Fruit fly (Drosophila melanogaster) whole organism, embryonic: ENCODE data around the gene CG15930.

Source experiments
- Adf1 ChIP-seq: fragments of 200-800 bp; sonication (Bioruptor generic); IDR thresholded peaks from 2 replicates; pipeline ENCODE4 v1.3.6; 2022; ENCODE audit warnings: missing biosample characterization, missing genetic modification characterization
- Atf3 ChIP-seq: fragments of 200-800 bp; sonication (Bioruptor generic); optimal IDR thresholded peaks from 3 replicates; lab custom pipeline; 2016; ENCODE audit warnings: missing biosample characterization, missing genetic modification characterization
- B-H2 ChIP-seq: fragments of 200-800 bp; sonication (Bioruptor generic); optimal IDR thresholded peaks from 2 replicates; lab custom pipeline; 2018; ENCODE audit warnings: missing biosample characterization, mild to moderate bottlenecking, missing genetic modification characterization
- CG10366 ChIP-seq: fragments of 200-800 bp; sonication (Bioruptor generic); IDR thresholded peaks from 2 replicates; pipeline ENCODE4 v1.3.6; 2022; ENCODE audit warnings: missing biosample characterization, missing genetic modification characterization
- CG10654 ChIP-seq: fragments of 200-800 bp; sonication (Bioruptor generic); optimal IDR thresholded peaks from 2 replicates; lab custom pipeline; 2016; ENCODE audit warnings: missing biosample characterization, missing genetic modification characterization
- CG14860 ChIP-seq: fragments of 200-800 bp; sonication (Bioruptor generic); IDR thresholded peaks from 3 replicates; pipeline ENCODE4 v1.3.6; 2022; ENCODE audit warnings: missing biosample characterization, missing genetic modification characterization; ENCODE audit not compliant: partially characterized antibody
- CG15269 ChIP-seq: fragments of 200-800 bp; sonication (Bioruptor generic); optimal IDR thresholded peaks from 2 replicates; lab custom pipeline; 2018; ENCODE audit warnings: missing biosample characterization, mild to moderate bottlenecking, missing genetic modification characterization, moderate library complexity
- CG1529 ChIP-seq: fragments of 200-800 bp; sonication (Bioruptor generic); optimal IDR thresholded peaks from 3 replicates; lab custom pipeline; 2018; ENCODE audit warnings: missing biosample characterization, missing genetic modification characterization
- CG15514 ChIP-seq: fragments of 200-800 bp; sonication (Bioruptor generic); optimal IDR thresholded peaks from 3 replicates; lab custom pipeline; 2017; ENCODE audit warnings: missing biosample characterization, missing genetic modification characterization, mild to moderate bottlenecking, moderate library complexity, missing genetic modification reagents
- CG15696 ChIP-seq: fragments of 200-800 bp; sonication (Bioruptor generic); optimal IDR thresholded peaks from 2 replicates; lab custom pipeline; 2019; ENCODE audit warnings: missing biosample characterization, mild to moderate bottlenecking, missing genetic modification characterization, moderate library complexity
- CG1602 ChIP-seq: fragments of 200-800 bp; sonication (Bioruptor generic); optimal IDR thresholded peaks from 3 replicates; lab custom pipeline; 2016; ENCODE audit warnings: missing biosample characterization, missing genetic modification characterization
- CG16863 ChIP-seq: fragments of 200-800 bp; sonication (Bioruptor generic); optimal IDR thresholded peaks from 3 replicates; lab custom pipeline; 2016; ENCODE audit warnings: missing biosample characterization, missing genetic modification characterization
- CG17359 ChIP-seq: fragments of 200-800 bp; sonication (Bioruptor generic); optimal IDR thresholded peaks from 3 replicates; lab custom pipeline; 2018; ENCODE audit warnings: missing biosample characterization, mild to moderate bottlenecking, missing genetic modification characterization, moderate library complexity
- CG17802 ChIP-seq: fragments of 200-800 bp; sonication (Bioruptor generic); optimal IDR thresholded peaks from 2 replicates; lab custom pipeline; 2018; ENCODE audit warnings: missing biosample characterization, mild to moderate bottlenecking, missing genetic modification characterization, moderate library complexity
- CG2120 ChIP-seq: fragments of 200-800 bp; sonication (Bioruptor generic); optimal IDR thresholded peaks from 3 replicates; lab custom pipeline; 2016; ENCODE audit warnings: missing biosample characterization, missing genetic modification characterization
- CG2199 ChIP-seq: fragments of 200-800 bp; sonication (Bioruptor generic); IDR thresholded peaks from 3 replicates; pipeline ENCODE4 v1.3.6; 2022; ENCODE audit warnings: missing biosample characterization, missing genetic modification characterization
- CG2202 ChIP-seq: fragments of 200-800 bp; sonication (Bioruptor generic); optimal IDR thresholded peaks from 2 replicates; lab custom pipeline; 2018; ENCODE audit warnings: missing biosample characterization, mild to moderate bottlenecking, missing genetic modification characterization
- CG31365 ChIP-seq: fragments of 200-800 bp; sonication (Bioruptor generic); optimal IDR thresholded peaks from 2 replicates; lab custom pipeline; 2018; ENCODE audit warnings: missing biosample characterization, mild to moderate bottlenecking, missing genetic modification characterization
- CG3995 ChIP-seq: fragments of 200-800 bp; sonication (Bioruptor generic); optimal IDR thresholded peaks from 3 replicates; lab custom pipeline; 2016; ENCODE audit warnings: missing biosample characterization, missing genetic modification characterization
- CG6689 ChIP-seq: fragments of 200-800 bp; sonication (Bioruptor generic); IDR thresholded peaks from 2 replicates; pipeline ENCODE4 v1.3.6; 2022; ENCODE audit warnings: missing biosample characterization, missing genetic modification characterization
- CG6791 ChIP-seq: fragments of 200-800 bp; sonication (Bioruptor generic); IDR thresholded peaks from 3 replicates; pipeline ENCODE4 v1.3.6; 2022; ENCODE audit warnings: missing biosample characterization, missing genetic modification characterization; ENCODE audit not compliant: partially characterized antibody
- CG7987 ChIP-seq: fragments of 200-800 bp; sonication (Bioruptor generic); optimal IDR thresholded peaks from 2 replicates; lab custom pipeline; 2018; ENCODE audit warnings: missing biosample characterization, mild to moderate bottlenecking, missing genetic modification characterization, moderate library complexity
- CG8388 ChIP-seq: fragments of 200-800 bp; sonication (Bioruptor generic); optimal IDR thresholded peaks from 2 replicates; lab custom pipeline; 2019; ENCODE audit warnings: missing biosample characterization, mild to moderate bottlenecking, missing genetic modification characterization, moderate library complexity
- CkIIα-i1 ChIP-seq: fragments of 200-800 bp; sonication (Bioruptor generic); IDR thresholded peaks from 2 replicates; pipeline ENCODE4 v1.3.6; 2022; ENCODE audit warnings: missing biosample characterization, missing genetic modification characterization
- Eip74EF ChIP-seq, 2 experiments: fragments of 200-800 bp in 1 of 2; fragments of >200 bp in 1 of 2; sonication (Bioruptor generic) in 1 of 2; optimal IDR thresholded peaks; 2 replicates each; lab custom pipeline; 2017 to 2019; ENCODE audit warnings: missing biosample characterization in 2 of 2, missing genetic modification characterization in 2 of 2, mild to moderate bottlenecking in 1 of 2, moderate library complexity in 1 of 2
- Ets65A ChIP-seq: fragments of 200-800 bp; sonication (Bioruptor generic); peaks from one replicate; lab custom pipeline; 2016; ENCODE audit warnings: missing biosample characterization, missing genetic modification characterization
- Fer2 ChIP-seq: fragments of 200-800 bp; sonication (Bioruptor generic); optimal IDR thresholded peaks from 2 replicates; lab custom pipeline; 2018; ENCODE audit warnings: missing biosample characterization, mild to moderate bottlenecking, missing genetic modification characterization, moderate library complexity
- Hr51 ChIP-seq, 2 experiments: fragments of 200-800 bp; sonication (Bioruptor generic); optimal IDR thresholded peaks; 2 replicates in 1 of 2; 3 replicates in 1 of 2; lab custom pipeline; 2016 to 2018; ENCODE audit warnings: missing biosample characterization in 2 of 2, missing genetic modification characterization in 2 of 2, mild to moderate bottlenecking in 1 of 2, moderate library complexity in 1 of 2
- Hr78 ChIP-seq, 2 experiments: fragments of 200-800 bp in 1 of 2; fragments of >200 bp in 1 of 2; sonication (Bioruptor generic) in 1 of 2; optimal IDR thresholded peaks; 2 replicates each; lab custom pipeline; 2017 to 2019; ENCODE audit warnings: missing biosample characterization in 2 of 2, missing genetic modification characterization in 2 of 2, mild to moderate bottlenecking in 1 of 2, moderate library complexity in 1 of 2
- Lim3 ChIP-seq: fragments of 200-800 bp; sonication (Bioruptor generic); IDR thresholded peaks from 2 replicates; pipeline ENCODE4 v1.3.6; 2022; ENCODE audit warnings: missing biosample characterization, missing genetic modification characterization
- MTF-1 ChIP-seq: fragments of 200-800 bp; sonication (Bioruptor generic); optimal IDR thresholded peaks from 2 replicates; lab custom pipeline; 2018; ENCODE audit warnings: missing biosample characterization, mild to moderate bottlenecking, missing genetic modification characterization, borderline replicate concordance
- Ptx1 ChIP-seq: fragments of 200-800 bp; sonication (Bioruptor generic); IDR thresholded peaks from 2 replicates; pipeline ENCODE4 v1.3.6; 2022; ENCODE audit warnings: missing biosample characterization, missing genetic modification characterization
- Sox102F ChIP-seq: fragments of 200-800 bp; sonication (Bioruptor generic); optimal IDR thresholded peaks from 2 replicates; lab custom pipeline; 2018; ENCODE audit warnings: missing biosample characterization, mild to moderate bottlenecking, missing genetic modification characterization, moderate library complexity
- Sry-β ChIP-seq: fragments of 200-800 bp; sonication (Bioruptor generic); optimal IDR thresholded peaks from 2 replicates; lab custom pipeline; 2018; ENCODE audit warnings: missing biosample characterization, mild to moderate bottlenecking, missing genetic modification characterization, moderate library complexity
- Taf1 ChIP-seq: fragments of 200-800 bp; sonication (Bioruptor generic); IDR thresholded peaks from 2 replicates; pipeline ENCODE4 v1.3.6; 2022; ENCODE audit warnings: missing biosample characterization, missing genetic modification characterization
- YL-1 ChIP-seq: fragments of 200-800 bp; sonication (Bioruptor generic); optimal IDR thresholded peaks from 3 replicates; lab custom pipeline; 2017; ENCODE audit warnings: missing biosample characterization, mild to moderate bottlenecking, missing genetic modification characterization
- ac ChIP-seq: fragments of 200-800 bp; sonication (Bioruptor generic); optimal IDR thresholded peaks from 3 replicates; lab custom pipeline; 2017; ENCODE audit warnings: missing biosample characterization, mild to moderate bottlenecking, missing genetic modification characterization
- bab2 ChIP-seq: fragments of 200-800 bp; sonication (Bioruptor generic); optimal IDR thresholded peaks from 2 replicates; lab custom pipeline; 2016; ENCODE audit warnings: missing biosample characterization, missing genetic modification characterization
- disco-r ChIP-seq: fragments of 200-800 bp; sonication (Bioruptor generic); optimal IDR thresholded peaks from 2 replicates; lab custom pipeline; 2016; ENCODE audit warnings: missing biosample characterization, missing genetic modification characterization
- ftz-f1 ChIP-seq: fragments of 200-800 bp; sonication (Bioruptor generic); optimal IDR thresholded peaks from 2 replicates; lab custom pipeline; 2016; ENCODE audit warnings: missing biosample characterization, missing genetic modification characterization
- lilli ChIP-seq: fragments of 200-800 bp; sonication (Bioruptor generic); optimal IDR thresholded peaks from 3 replicates; lab custom pipeline; 2016; ENCODE audit warnings: missing biosample characterization, missing genetic modification characterization
- luna ChIP-seq: fragments of 200-800 bp; sonication (Bioruptor generic); optimal IDR thresholded peaks from 2 replicates; lab custom pipeline; 2016; ENCODE audit warnings: missing biosample characterization, missing genetic modification characterization
- nerfin-2 ChIP-seq: fragments of 200-800 bp; sonication (Bioruptor generic); IDR thresholded peaks from 2 replicates; pipeline ENCODE4 v1.3.6; 2022; ENCODE audit warnings: missing biosample characterization, missing genetic modification characterization; ENCODE audit not compliant: partially characterized antibody
- pan ChIP-seq, 4 experiments: fragments of >200 bp in 3 of 4; fragments of 200-800 bp in 1 of 4; sonication (Bioruptor generic) in 1 of 4; optimal IDR thresholded peaks in 3 of 4; IDR thresholded peaks in 1 of 4; 2 replicates each; pipeline versions ENCODE4 v1.3.6 to Lab custom; 2017 to 2022; ENCODE audit warnings: missing biosample characterization in 2 of 4, missing genetic modification characterization in 2 of 4, mixed read lengths in 1 of 4
- prd ChIP-seq, 3 experiments: fragments of >200 bp in 2 of 3; fragments of 200-800 bp in 1 of 3; sonication (Bioruptor generic) in 1 of 3; optimal IDR thresholded peaks in 2 of 3; IDR thresholded peaks in 1 of 3; 2 replicates in 2 of 3; 3 replicates in 1 of 3; pipeline versions ENCODE4 v1.3.6 to Lab custom; 2017 to 2022; ENCODE audit warnings: missing biosample characterization in 1 of 3, missing genetic modification characterization in 1 of 3
- repo ChIP-seq: fragments of 200-800 bp; sonication (Bioruptor generic); optimal IDR thresholded peaks from 2 replicates; lab custom pipeline; 2016; ENCODE audit warnings: missing biosample characterization, missing genetic modification characterization
- slou ChIP-seq: fragments of 200-800 bp; sonication (Bioruptor generic); optimal IDR thresholded peaks from 3 replicates; lab custom pipeline; 2016; ENCODE audit warnings: missing biosample characterization, missing genetic modification characterization
- sr ChIP-seq: fragments of 200-800 bp; sonication (Bioruptor generic); IDR thresholded peaks from 3 replicates; pipeline ENCODE4 v1.3.6; 2022; ENCODE audit warnings: missing biosample characterization, missing genetic modification characterization
- tin ChIP-seq: fragments of 200-800 bp; sonication (Bioruptor generic); optimal IDR thresholded peaks from 3 replicates; lab custom pipeline; 2016; ENCODE audit warnings: missing biosample characterization, missing genetic modification characterization
- yki ChIP-seq: fragments of >200 bp; optimal IDR thresholded peaks from 3 replicates; lab custom pipeline; 2018

CG15930 gene

DNA sequence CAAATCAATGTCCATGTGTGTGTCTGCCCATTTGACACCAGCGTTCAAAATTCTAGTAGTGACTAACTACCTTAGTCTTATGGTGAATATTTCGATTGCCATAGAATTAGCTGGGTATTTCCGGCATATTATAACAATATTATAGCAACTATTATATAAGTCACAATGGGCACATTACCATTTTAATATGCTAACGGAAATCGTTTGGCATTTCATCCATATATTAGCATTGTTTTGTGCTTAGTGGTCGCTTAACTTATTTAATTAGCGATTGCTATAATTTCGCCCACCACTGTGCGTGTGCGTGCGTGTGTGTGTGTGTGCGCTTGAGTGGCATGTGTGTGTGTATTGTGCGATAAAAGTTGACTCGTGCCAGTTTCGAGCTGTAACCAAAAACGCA is 19.6 kb upstream of the CG15930 start (continued):
- no peak for TF ChIP-seq CG2202
- TF ChIP-seq nerfin-2 (GFP tag; lab: Robert Waterston, UW): no peak
- TF ChIP-seq Ptx1 (GFP tag; lab: Robert Waterston, UW): peak; percentile 22; the same call in 1 of the 2 replicates
- no peak for TF ChIP-seq tin (GFP tag; lab: Kevin White, UChicago)
- TF ChIP-seq bab2 (GFP tag; lab: Kevin White, UChicago): no peak
- TF ChIP-seq CG16863: no peak
- TF ChIP-seq ac: no peak
- no peak for TF ChIP-seq luna
- TF ChIP-seq MTF-1: no peak
- no peak for TF ChIP-seq CkIIα-i1 (GFP tag; lab: Robert Waterston, UW)
- no peak for TF ChIP-seq YL-1
- TF ChIP-seq CG1529 (GFP tag; lab: Kevin White, UChicago): no peak
- no peak for TF ChIP-seq Lim3 (GFP tag; lab: Robert Waterston, UW)
- TF ChIP-seq Hr78 (GFP tag; optimal IDR thresholded peaks at IDR 0.05; lab: Kevin White, UChicago): no peak
- TF ChIP-seq CG17802 (tag; lab: Kevin White, UChicago): no peak
- TF ChIP-seq CG15269 (tag; lab: Kevin White, UChicago): peak; percentile 58
- no peak for TF ChIP-seq Eip74EF (GFP tag; optimal IDR thresholded peaks at IDR 0.05; lab: Kevin White, UChicago)
- peak; percentile 63 for TF ChIP-seq Sox102F (GFP tag; lab: Kevin White, UChicago)
- no peak for TF ChIP-seq CG10654 (GFP tag; lab: Kevin White, UChicago)
- no peak for TF ChIP-seq CG2199 (GFP tag; lab: Robert Waterston, UW)
- peak; percentile 27 for TF ChIP-seq B-H2 (GFP tag; lab: Kevin White, UChicago)
- peak; percentile 63 for TF ChIP-seq CG17359 (tag; lab: Kevin White, UChicago)
- TF ChIP-seq Sry-β (GFP tag; lab: Kevin White, UChicago): no peak
- TF ChIP-seq slou: no peak
- no peak for TF ChIP-seq CG3995
- no peak for TF ChIP-seq Adf1 (GFP tag; lab: Robert Waterston, UW)
- TF ChIP-seq CG8388 (GFP tag; lab: Kevin White, UChicago): peak; percentile 1
- TF ChIP-seq Fer2 (tag; lab: Kevin White, UChicago): no peak
- no peak for TF ChIP-seq pan (optimal IDR thresholded peaks at IDR 0.05; lab: Kevin White, UChicago)
- no peak for TF ChIP-seq pan (GFP tag; optimal IDR thresholded peaks at IDR 0.05 in 1 of 2, IDR thresholded peaks at IDR 0.05 in 1 of 2)
- no peak for TF ChIP-seq ftz-f1
- TF ChIP-seq prd (optimal IDR thresholded peaks at IDR 0.05; lab: Kevin White, UChicago): no peak
- TF ChIP-seq prd (GFP tag; IDR thresholded peaks at IDR 0.05; lab: Robert Waterston, UW): peak; percentile 33; the same call in 1 of the 3 replicates
- peak; percentile 27 for TF ChIP-seq CG15514 (GFP tag; lab: Kevin White, UChicago)
- TF ChIP-seq CG7987 (GFP tag; lab: Kevin White, UChicago): no peak
- no peak for TF ChIP-seq Ets65A (GFP tag; lab: Kevin White, UChicago)
- no peak for TF ChIP-seq CG6791
- TF ChIP-seq CG1602: no peak
- no peak for TF ChIP-seq yki
- TF ChIP-seq Atf3 (GFP tag; lab: Kevin White, UChicago): no peak
- TF ChIP-seq sr (GFP tag; lab: Robert Waterston, UW): no peak
- no peak for TF ChIP-seq disco-r (GFP tag; lab: Kevin White, UChicago)
- no peak for TF ChIP-seq repo
- TF ChIP-seq CG31365 (tag; lab: Kevin White, UChicago): peak; percentile 28
- TF ChIP-seq lilli: peak; percentile 7
- peak; percentile 70 for TF ChIP-seq CG2120 (GFP tag; lab: Kevin White, UChicago)
- no peak for TF ChIP-seq CG10366
- no peak for TF ChIP-seq CG6689 (GFP tag; lab: Robert Waterston, UW)
- no peak for TF ChIP-seq CG15696 (tag; lab: Kevin White, UChicago)
- no peak; the same call in 1 of the 2 replicates for TF ChIP-seq Taf1 (GFP tag; lab: Robert Waterston, UW)
- peak in 1 of 2 experiments; percentile 64 for TF ChIP-seq Hr51 (GFP tag; optimal IDR thresholded peaks at IDR 0.05; lab: Kevin White, UChicago)
- no peak for TF ChIP-seq CG14860 (GFP tag; lab: Robert Waterston, UW)
